Worm (Caenorhabditis elegans) whole organism, L3 larva: Measurements from ENCODE around the gene srx-85.

Source experiments
- ceh-9 ChIP-seq: sonication (generic microtip); optimal IDR thresholded peaks from 2 replicates; lab custom pipeline; 2018; ENCODE audit warnings: missing biosample characterization, missing genetic modification characterization
- fkh-10 ChIP-seq: sonication (generic microtip); optimal IDR thresholded peaks from 2 replicates; lab custom pipeline; 2017; ENCODE audit warnings: missing biosample characterization, missing genetic modification reagents, missing genetic modification characterization
- mdl-1 ChIP-seq: fragments of 150-350 bp; optimal IDR thresholded peaks from 2 replicates; lab custom pipeline; 2014; ENCODE audit warnings: missing biosample characterization, missing genetic modification characterization
- nhr-25 ChIP-seq: sonication (generic microtip); optimal IDR thresholded peaks from 2 replicates; lab custom pipeline; 2017; ENCODE audit warnings: missing biosample characterization, missing genetic modification characterization
- pqm-1 ChIP-seq: fragments of 150-350 bp; optimal IDR thresholded peaks from 2 replicates; lab custom pipeline; 2017; ENCODE audit warnings: missing biosample characterization, missing genetic modification characterization, inconsistent platforms
- unc-39 ChIP-seq: sonication (generic microtip); optimal IDR thresholded peaks from 4 replicates; lab custom pipeline; 2017; ENCODE audit warnings: missing biosample characterization, missing genetic modification characterization
- unc-62 ChIP-seq: fragments of 150-350 bp; sonication (generic microtip); optimal IDR thresholded peaks from 4 replicates; lab custom pipeline; 2014; ENCODE audit warnings: missing biosample characterization, missing genetic modification reagents, missing genetic modification characterization

ce11 chrV:11503081-11503751 lies 49.3 kb upstream of the srx-85 start, which contains the start of gene C55A6.12:
- TF ChIP-seq pqm-1 (tag; lab: Kevin White, UChicago) (no peak), unc-39 (tag; lab: Kevin White, UChicago) (no peak), unc-62 (no peak), nhr-25 (no peak), ceh-9 (tag; lab: Kevin White, UChicago) (no peak), mdl-1 (no peak), fkh-10 (GFP tag; lab: Kevin White, UChicago) (no peak)
